Worm (Caenorhabditis elegans): ENCODE results near the gene snu-66.

ce11 chrV:7575563-7575962 is at the start of gene snu-66, which contains the start of gene ints-9:
- TF ChIP-seq mbf-1 (tag; optimal IDR thresholded peaks at IDR 0.05): no peak
- no peak for TF ChIP-seq unc-62 (GFP tag; optimal IDR thresholded peaks at IDR 0.05)
- peak; percentile 69 for TF ChIP-seq F13H6.1 (tag; optimal IDR thresholded peaks at IDR 0.05)
- TF ChIP-seq nhr-25 (tag; optimal IDR thresholded peaks at IDR 0.05): no peak
- no peak for TF ChIP-seq fos-1 (tag; optimal IDR thresholded peaks at IDR 0.05)

Measured in whole organism, L2 larva.